Worm (Caenorhabditis elegans): ENCODE results near the gene C04H5.7.

ce11 chrII:14501447-14501846 lies 36.3 kb upstream of the C04H5.7 start, which contains the start of gene K10H10.5:
- TF ChIP-seq W03F9.2 (tag; optimal IDR thresholded peaks at IDR 0.05) (no peak), him-1 (tag; optimal IDR thresholded peaks at IDR 0.05) (no peak)
